Worm (Caenorhabditis elegans) whole organism, early embryonic: ENCODE data around the gene ceh-21.

ENCODE experiments used
- ama-1 ChIP-seq: fragments of 150-350 bp; optimal IDR thresholded peaks from 2 replicates; lab custom pipeline; 2014
- ceh-36 ChIP-seq: sonication (generic microtip); optimal IDR thresholded peaks from 2 replicates; lab custom pipeline; 2016; ENCODE audit warnings: missing genetic modification characterization, inconsistent platforms, missing compliant biosample characterization

DNA sequence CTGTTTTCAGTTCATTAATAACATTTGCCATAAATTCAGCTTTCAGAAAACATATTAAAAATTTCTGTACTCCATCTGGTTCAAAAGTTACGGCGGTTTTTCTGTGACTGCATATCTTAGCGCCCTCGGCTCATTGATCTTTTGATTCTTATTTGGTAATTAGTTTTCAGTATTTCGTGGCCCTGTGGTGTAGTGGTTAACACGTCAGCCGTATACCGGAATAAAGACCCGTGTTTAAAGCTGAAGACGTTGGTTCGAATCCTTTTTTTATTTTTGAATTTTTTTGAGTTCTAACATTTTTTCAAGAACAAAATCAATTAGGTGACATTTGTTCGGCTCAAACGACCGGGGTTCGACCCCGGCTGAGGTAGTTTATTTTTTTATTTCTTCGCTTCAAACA, 22.1 kb downstream of the ceh-21 start:
- TF ChIP-seq ama-1 (no peak), ceh-36 (tag; lab: Kevin White, UChicago) (no peak)
